Fruit fly (Drosophila melanogaster) S2 (cell line): Measurements from ENCODE around the gene lectin-28C.

Experiments
- CG8478 ChIP-seq: fragments of >200 bp; optimal IDR thresholded peaks from 2 replicates; lab custom pipeline; 2018
- CTCF ChIP-seq, 2 experiments: fragments of >200 bp; optimal IDR thresholded peaks; 2 replicates each; lab custom pipeline; 2018

DNA sequence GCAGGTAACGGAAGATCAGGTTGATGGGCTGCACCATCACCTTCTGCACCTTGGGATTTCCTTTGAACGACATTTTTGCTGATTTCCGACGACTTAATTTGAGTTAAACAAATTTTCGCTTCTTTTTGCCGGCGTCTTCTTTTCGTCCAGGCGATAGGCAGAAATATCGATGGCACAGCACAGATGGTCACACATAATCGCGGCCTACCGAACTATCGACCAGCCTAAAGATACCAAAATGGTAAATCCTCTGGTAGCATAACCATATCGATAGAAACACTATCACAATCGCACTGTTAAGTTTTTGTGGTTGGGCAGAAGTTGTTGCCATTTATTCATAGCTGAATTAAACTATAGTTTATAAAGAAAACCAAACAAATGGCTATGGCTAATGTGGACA lies 28.4 kb downstream of the lectin-28C start, which contains the start of the genes SmE and CG34132:
- no peak for TF ChIP-seq CG8478 (lab: Kevin White, UChicago)
- TF ChIP-seq CTCF (optimal IDR thresholded peaks at IDR 0.05; lab: Kevin White, UChicago), result peak; percentile 40 to 44
